Fruit fly (Drosophila melanogaster) whole organism, embryonic: ENCODE measurements around the gene cv-c.
A peak's percentile ranks its signal among the peaks of the same experiment; 100 is the strongest.

Experiments used
- Atf3 ChIP-seq: fragments of 200-800 bp; sonication (Bioruptor generic); optimal IDR thresholded peaks from 3 replicates; lab custom pipeline; 2016; ENCODE audit warnings: missing biosample characterization, missing genetic modification characterization
- CG1024 ChIP-seq: fragments of 200-800 bp; sonication (Bioruptor generic); IDR thresholded peaks from 2 replicates; pipeline ENCODE4 v1.3.6; 2022; ENCODE audit warnings: missing biosample characterization, missing genetic modification characterization
- CG10321 ChIP-seq: fragments of 200-800 bp; sonication (Bioruptor generic); IDR thresholded peaks from 2 replicates; pipeline ENCODE4 v1.3.6; 2022; ENCODE audit warnings: missing biosample characterization, missing genetic modification characterization
- CG10431 ChIP-seq: fragments of 200-800 bp; sonication (Bioruptor generic); optimal IDR thresholded peaks from 3 replicates; lab custom pipeline; 2018; ENCODE audit warnings: missing biosample characterization, mild to moderate bottlenecking, missing genetic modification characterization
- CG10959 ChIP-seq: fragments of 200-800 bp; sonication (Bioruptor generic); IDR thresholded peaks from 2 replicates; pipeline ENCODE4 v1.3.6; 2022; ENCODE audit warnings: missing biosample characterization, missing genetic modification characterization
- CG12236 ChIP-seq: fragments of 200-800 bp; sonication (Bioruptor generic); optimal IDR thresholded peaks from 2 replicates; lab custom pipeline; 2016; ENCODE audit warnings: missing biosample characterization, missing genetic modification characterization
- CG14050 ChIP-seq: fragments of 200-800 bp; sonication (Bioruptor generic); IDR thresholded peaks from 3 replicates; pipeline ENCODE4 v1.3.6; 2022; ENCODE audit warnings: missing biosample characterization, missing genetic modification characterization
- CG15269 ChIP-seq: fragments of 200-800 bp; sonication (Bioruptor generic); optimal IDR thresholded peaks from 2 replicates; lab custom pipeline; 2018; ENCODE audit warnings: missing biosample characterization, mild to moderate bottlenecking, missing genetic modification characterization, moderate library complexity
- CG1602 ChIP-seq: fragments of 200-800 bp; sonication (Bioruptor generic); optimal IDR thresholded peaks from 3 replicates; lab custom pipeline; 2016; ENCODE audit warnings: missing biosample characterization, missing genetic modification characterization
- CG1647 ChIP-seq: fragments of 200-800 bp; sonication (Bioruptor generic); optimal IDR thresholded peaks from 3 replicates; lab custom pipeline; 2016; ENCODE audit warnings: missing biosample characterization, missing genetic modification characterization
- CG16779 ChIP-seq: fragments of 200-800 bp; sonication (Bioruptor generic); IDR thresholded peaks from 2 replicates; pipeline ENCODE4 v1.3.6; 2022; ENCODE audit warnings: missing biosample characterization, missing genetic modification characterization
- CG17912 ChIP-seq: fragments of 200-800 bp; sonication (Bioruptor generic); optimal IDR thresholded peaks from 2 replicates; lab custom pipeline; 2018; ENCODE audit warnings: missing biosample characterization, mild to moderate bottlenecking, missing genetic modification characterization
- CG18011 ChIP-seq: fragments of 200-800 bp; sonication (Bioruptor generic); optimal IDR thresholded peaks from 2 replicates; lab custom pipeline; 2017; ENCODE audit warnings: missing biosample characterization, missing genetic modification characterization, mild to moderate bottlenecking, moderate library complexity, missing genotype
- CG18262 ChIP-seq: fragments of 200-800 bp; optimal IDR thresholded peaks from 3 replicates; lab custom pipeline; 2019; ENCODE audit warnings: missing biosample characterization, mild to moderate bottlenecking, missing genetic modification characterization, moderate library complexity
- CG1832 ChIP-seq: fragments of 200-800 bp; sonication (Bioruptor generic); optimal IDR thresholded peaks from 2 replicates; lab custom pipeline; 2017; ENCODE audit warnings: missing biosample characterization, mild to moderate bottlenecking, missing genetic modification characterization, inconsistent platforms
- CG2116 ChIP-seq: fragments of 200-800 bp; sonication (Bioruptor generic); optimal IDR thresholded peaks from 3 replicates; lab custom pipeline; 2018; ENCODE audit warnings: missing biosample characterization, mild to moderate bottlenecking, missing genetic modification characterization
- CG2875 ChIP-seq: fragments of 200-800 bp; sonication (Bioruptor generic); optimal IDR thresholded peaks from 2 replicates; lab custom pipeline; 2017; ENCODE audit warnings: missing biosample characterization, mild to moderate bottlenecking, missing genetic modification characterization, missing genetic modification reagents
- CG6175 ChIP-seq: fragments of 200-800 bp; sonication (Bioruptor generic); IDR thresholded peaks from 3 replicates; pipeline ENCODE4 v1.3.6; 2022; ENCODE audit warnings: missing biosample characterization, missing genetic modification characterization
- CG6791 ChIP-seq: fragments of 200-800 bp; sonication (Bioruptor generic); IDR thresholded peaks from 3 replicates; pipeline ENCODE4 v1.3.6; 2022; ENCODE audit warnings: missing biosample characterization, missing genetic modification characterization; ENCODE audit not compliant: partially characterized antibody
- CG8765 ChIP-seq: fragments of 200-800 bp; sonication (Bioruptor generic); IDR thresholded peaks from 2 replicates; pipeline ENCODE4 v1.3.6; 2022; ENCODE audit warnings: missing biosample characterization, missing genetic modification characterization
- GATAe ChIP-seq: fragments of 200-800 bp; sonication (Bioruptor generic); conservative IDR thresholded peaks from 2 replicates; pipeline ENCODE4 v1.3.6; 2022; ENCODE audit warnings: missing biosample characterization, missing genetic modification characterization
- HLHmδ ChIP-seq: fragments of 200-800 bp; sonication (Bioruptor generic); optimal IDR thresholded peaks from 2 replicates; lab custom pipeline; 2018; ENCODE audit warnings: missing biosample characterization, mild to moderate bottlenecking, missing genetic modification characterization, moderate library complexity
- Hr3 ChIP-seq: fragments of 200-800 bp; sonication (Bioruptor generic); optimal IDR thresholded peaks from 3 replicates; lab custom pipeline; 2016; ENCODE audit warnings: missing biosample characterization, missing genetic modification characterization
- MBD-R2 ChIP-seq: fragments of 200-800 bp; sonication (Bioruptor generic); IDR thresholded peaks from 2 replicates; pipeline ENCODE4 v1.3.6; 2022; ENCODE audit warnings: missing biosample characterization, missing genetic modification characterization
- Med ChIP-seq: fragments of 200-800 bp; sonication (Bioruptor generic); peaks from one replicate; lab custom pipeline; 2016; ENCODE audit warnings: missing biosample characterization, missing genetic modification characterization, mild to moderate bottlenecking, inconsistent platforms, moderate library complexity
- Mes4 ChIP-seq: fragments of 200-800 bp; sonication (Bioruptor generic); optimal IDR thresholded peaks from 2 replicates; lab custom pipeline; 2016; ENCODE audit warnings: missing biosample characterization, missing genetic modification characterization
- NC2β ChIP-seq: fragments of 200-800 bp; sonication (Bioruptor generic); optimal IDR thresholded peaks from 2 replicates; lab custom pipeline; 2016; ENCODE audit warnings: missing biosample characterization, missing genetic modification characterization
- Oli ChIP-seq: fragments of 200-800 bp; sonication (Bioruptor generic); optimal IDR thresholded peaks from 2 replicates; lab custom pipeline; 2018; ENCODE audit warnings: missing biosample characterization, mild to moderate bottlenecking, missing genetic modification characterization, moderate library complexity
- Rx ChIP-seq: fragments of 200-800 bp; sonication (Bioruptor generic); IDR thresholded peaks from 2 replicates; pipeline ENCODE4 v1.3.6; 2022; ENCODE audit warnings: missing biosample characterization, missing genetic modification characterization
- Side ChIP-seq: fragments of 200-800 bp; sonication (Bioruptor generic); optimal IDR thresholded peaks from 2 replicates; lab custom pipeline; 2016; ENCODE audit warnings: missing biosample characterization, missing genetic modification characterization
- Sox100B ChIP-seq: fragments of 200-800 bp; sonication (Bioruptor generic); optimal IDR thresholded peaks from 3 replicates; lab custom pipeline; 2018; ENCODE audit warnings: missing biosample characterization, mild to moderate bottlenecking, missing genetic modification characterization
- Vsx1 ChIP-seq: fragments of 200-800 bp; sonication (Bioruptor generic); optimal IDR thresholded peaks from 2 replicates; lab custom pipeline; 2017; ENCODE audit warnings: missing biosample characterization, mild to moderate bottlenecking, missing genetic modification characterization, missing genetic modification reagents
- ab ChIP-seq: fragments of 200-800 bp; sonication (Bioruptor generic); optimal IDR thresholded peaks from 2 replicates; lab custom pipeline; 2016; ENCODE audit warnings: missing biosample characterization, missing genetic modification characterization
- aop ChIP-seq: fragments of 200-800 bp; sonication (Bioruptor generic); IDR thresholded peaks from 2 replicates; pipeline ENCODE4 v1.3.6; 2022; ENCODE audit warnings: missing biosample characterization, missing genetic modification characterization
- chm ChIP-seq: fragments of 200-800 bp; sonication (Bioruptor generic); IDR thresholded peaks from 2 replicates; pipeline ENCODE4 v1.3.6; 2022; ENCODE audit warnings: missing biosample characterization, missing genetic modification characterization
- ci ChIP-seq: fragments of 200-800 bp; sonication (Bioruptor generic); IDR thresholded peaks from 3 replicates; pipeline ENCODE4 v1.3.6; 2022; ENCODE audit warnings: missing biosample characterization, missing genetic modification characterization
- dati ChIP-seq: fragments of 200-800 bp; sonication (Bioruptor generic); IDR thresholded peaks from 2 replicates; pipeline ENCODE4 v1.3.6; 2022; ENCODE audit warnings: missing biosample characterization, missing genetic modification characterization
- disco-r ChIP-seq: fragments of 200-800 bp; sonication (Bioruptor generic); optimal IDR thresholded peaks from 2 replicates; lab custom pipeline; 2016; ENCODE audit warnings: missing biosample characterization, missing genetic modification characterization
- emc ChIP-seq: fragments of 200-800 bp; sonication (Bioruptor generic); optimal IDR thresholded peaks from 2 replicates; lab custom pipeline; 2016; ENCODE audit warnings: missing biosample characterization, missing genetic modification characterization
- grn ChIP-seq: fragments of 200-800 bp; sonication (Bioruptor generic); optimal IDR thresholded peaks from 3 replicates; lab custom pipeline; 2017; ENCODE audit warnings: missing biosample characterization, missing genetic modification characterization
- ham ChIP-seq: fragments of 200-800 bp; sonication (Bioruptor generic); IDR thresholded peaks from 2 replicates; pipeline ENCODE4 v1.3.6; 2022; ENCODE audit warnings: missing biosample characterization, missing genetic modification characterization
- insv ChIP-seq, 2 experiments: fragments of 200-800 bp; sonication (Bioruptor generic); optimal IDR thresholded peaks; 3 replicates each; lab custom pipeline; 2016 to 2018; ENCODE audit warnings: missing biosample characterization in 2 of 2, missing genetic modification characterization in 2 of 2
- lilli ChIP-seq: fragments of 200-800 bp; sonication (Bioruptor generic); optimal IDR thresholded peaks from 3 replicates; lab custom pipeline; 2016; ENCODE audit warnings: missing biosample characterization, missing genetic modification characterization
- mam ChIP-seq: fragments of 200-800 bp; sonication (Bioruptor generic); optimal IDR thresholded peaks from 3 replicates; lab custom pipeline; 2016; ENCODE audit warnings: missing biosample characterization, missing genetic modification characterization
- otp ChIP-seq: fragments of 200-800 bp; sonication (Bioruptor generic); IDR thresholded peaks from 3 replicates; pipeline ENCODE4, ENCODE4 v1.3.6; 2022; ENCODE audit warnings: missing biosample characterization, missing genetic modification characterization
- pros ChIP-seq: fragments of 200-800 bp; sonication (Bioruptor generic); optimal IDR thresholded peaks from 3 replicates; lab custom pipeline; 2019; ENCODE audit warnings: missing biosample characterization, mild to moderate bottlenecking, missing genetic modification characterization, moderate library complexity
- sc ChIP-seq, 3 experiments: fragments of >200 bp in 2 of 3; fragments of 200-800 bp in 1 of 3; sonication (Bioruptor generic) in 1 of 3; optimal IDR thresholded peaks; 2 replicates in 2 of 3; 3 replicates in 1 of 3; lab custom pipeline; 2017; ENCODE audit warnings: mild to moderate bottlenecking in 1 of 3, missing biosample characterization in 1 of 3, missing genetic modification characterization in 1 of 3, missing genetic modification reagents in 1 of 3
- seq ChIP-seq: fragments of 200-800 bp; sonication (Bioruptor generic); IDR thresholded peaks from 2 replicates; pipeline ENCODE4 v1.3.6; 2022; ENCODE audit warnings: missing biosample characterization, missing genetic modification characterization
- sim ChIP-seq: fragments of 200-800 bp; sonication (Bioruptor generic); IDR thresholded peaks from 2 replicates; pipeline ENCODE4 v1.3.6; 2022; ENCODE audit warnings: missing biosample characterization, missing genetic modification characterization
- tna ChIP-seq: fragments of 200-800 bp; sonication (Bioruptor generic); IDR thresholded peaks from 2 replicates; pipeline ENCODE4 v1.3.6; 2022; ENCODE audit warnings: missing biosample characterization, missing genetic modification characterization; ENCODE audit not compliant: partially characterized antibody
- yki ChIP-seq: fragments of >200 bp; optimal IDR thresholded peaks from 3 replicates; lab custom pipeline; 2018
- z ChIP-seq: fragments of 200-800 bp; sonication (Bioruptor generic); IDR thresholded peaks from 3 replicates; pipeline ENCODE4 v1.3.6; 2022; ENCODE audit warnings: missing biosample characterization, missing genetic modification characterization

cv-c gene

dm6 chr3R:14391281-14391680 is 90.2 kb downstream of the cv-c start (continued):
- peak in 1 of 2 experiments; percentile 15 for TF ChIP-seq insv (GFP tag; optimal IDR thresholded peaks at IDR 0.05; lab: Kevin White, UChicago)
- TF ChIP-seq disco-r (GFP tag; lab: Kevin White, UChicago): peak; percentile 4
- TF ChIP-seq otp (GFP tag; lab: Robert Waterston, UW): peak; percentile 89
- TF ChIP-seq GATAe: no peak
- peak; percentile 83 for TF ChIP-seq CG6175 (GFP tag; lab: Robert Waterston, UW)
- peak; percentile 72 for TF ChIP-seq CG14050 (GFP tag; lab: Robert Waterston, UW)
- peak; percentile 80 for TF ChIP-seq Hr3
- peak; percentile 58 for TF ChIP-seq mam (GFP tag; lab: Kevin White, UChicago)
- TF ChIP-seq seq: peak; percentile 53; the same call in 1 of the 2 replicates
- TF ChIP-seq NC2β (GFP tag; lab: Kevin White, UChicago): peak; percentile 93
- peak; percentile 39 for TF ChIP-seq Oli (tag; lab: Kevin White, UChicago)
- peak; percentile 99 for TF ChIP-seq Med (GFP tag; lab: Kevin White, UChicago)
- TF ChIP-seq CG17912: no peak
- TF ChIP-seq grn: no peak
- peak; percentile 75 for TF ChIP-seq lilli
- peak; percentile 91 for TF ChIP-seq CG1024
- peak; percentile 29 for TF ChIP-seq Vsx1 (GFP tag; lab: Kevin White, UChicago)
- no peak for TF ChIP-seq ab (GFP tag; lab: Kevin White, UChicago)
- no peak for TF ChIP-seq aop
- TF ChIP-seq CG1832 (GFP tag; lab: Kevin White, UChicago): no peak
- peak; percentile 83 for TF ChIP-seq Side (GFP tag; lab: Kevin White, UChicago)
- TF ChIP-seq CG18011 (GFP tag; lab: Kevin White, UChicago): no peak
- peak; percentile 83 for TF ChIP-seq CG18262 (tag; lab: Kevin White, UChicago)
- TF ChIP-seq HLHmδ (GFP tag; lab: Kevin White, UChicago): peak; percentile 79
- TF ChIP-seq CG16779 (GFP tag; lab: Robert Waterston, UW): peak; percentile 91
- TF ChIP-seq ci (GFP tag; lab: Robert Waterston, UW): peak; percentile 95
- TF ChIP-seq CG1602: peak; percentile 65
- peak; percentile 52; the same call in 1 of the 2 replicates for TF ChIP-seq MBD-R2 (GFP tag; lab: Robert Waterston, UW)
- no peak for TF ChIP-seq ham
- TF ChIP-seq CG2116: no peak
- peak; percentile 44 for TF ChIP-seq emc (GFP tag; lab: Kevin White, UChicago)
- TF ChIP-seq Atf3 (GFP tag; lab: Kevin White, UChicago): peak; percentile 30
- TF ChIP-seq CG6791 (GFP tag; lab: Robert Waterston, UW): no peak
- TF ChIP-seq CG15269 (tag; lab: Kevin White, UChicago): peak; percentile 49
- TF ChIP-seq CG8765 (GFP tag; lab: Robert Waterston, UW): peak; percentile 61; the same call in 1 of the 2 replicates
- no peak for TF ChIP-seq CG12236 (GFP tag; lab: Kevin White, UChicago)
- peak; percentile 91 for TF ChIP-seq Rx
- TF ChIP-seq pros: no peak
- TF ChIP-seq CG10431: peak; percentile 24
- TF ChIP-seq sim (GFP tag; lab: Robert Waterston, UW): peak; percentile 66; the same call in 1 of the 2 replicates
- peak; percentile 16 for TF ChIP-seq Sox100B (GFP tag; lab: Kevin White, UChicago)
- TF ChIP-seq chm (GFP tag; lab: Robert Waterston, UW): peak; percentile 89
- TF ChIP-seq dati: peak; percentile 88
- peak; percentile 39 for TF ChIP-seq Mes4
- TF ChIP-seq tna (GFP tag; lab: Robert Waterston, UW): peak; percentile 46; the same call in 1 of the 2 replicates
- TF ChIP-seq CG2875 (GFP tag; lab: Kevin White, UChicago): peak; percentile 70
- no peak for TF ChIP-seq yki (lab: Kevin White, UChicago)
- TF ChIP-seq CG10959 (GFP tag; lab: Robert Waterston, UW): peak; percentile 89
- TF ChIP-seq CG1647: peak; percentile 89
- no peak for TF ChIP-seq z (GFP tag; lab: Robert Waterston, UW)
- TF ChIP-seq sc (optimal IDR thresholded peaks at IDR 0.05; lab: Kevin White, UChicago): no peak
- peak; percentile 32 for TF ChIP-seq sc (GFP tag; optimal IDR thresholded peaks at IDR 0.05; lab: Kevin White, UChicago)
- TF ChIP-seq CG10321 (GFP tag; lab: Robert Waterston, UW): 0 out of 2 replicates have a peak, but pooled peaks have one; percentile 16
